Worm (Caenorhabditis elegans) whole organism, L4/young adult: Measurements from ENCODE around the gene Y49F6B.9.

Source experiments
- W03F9.2 ChIP-seq: fragments of 150-350 bp; optimal IDR thresholded peaks from 2 replicates; lab custom pipeline; 2014; ENCODE audit warnings: missing biosample characterization, missing genetic modification characterization
- dao-5 ChIP-seq: sonication (generic microtip); optimal IDR thresholded peaks from 2 replicates; lab custom pipeline; 2016; ENCODE audit warnings: missing genotype, missing genetic modification characterization, moderate library complexity, missing compliant biosample characterization

DNA sequence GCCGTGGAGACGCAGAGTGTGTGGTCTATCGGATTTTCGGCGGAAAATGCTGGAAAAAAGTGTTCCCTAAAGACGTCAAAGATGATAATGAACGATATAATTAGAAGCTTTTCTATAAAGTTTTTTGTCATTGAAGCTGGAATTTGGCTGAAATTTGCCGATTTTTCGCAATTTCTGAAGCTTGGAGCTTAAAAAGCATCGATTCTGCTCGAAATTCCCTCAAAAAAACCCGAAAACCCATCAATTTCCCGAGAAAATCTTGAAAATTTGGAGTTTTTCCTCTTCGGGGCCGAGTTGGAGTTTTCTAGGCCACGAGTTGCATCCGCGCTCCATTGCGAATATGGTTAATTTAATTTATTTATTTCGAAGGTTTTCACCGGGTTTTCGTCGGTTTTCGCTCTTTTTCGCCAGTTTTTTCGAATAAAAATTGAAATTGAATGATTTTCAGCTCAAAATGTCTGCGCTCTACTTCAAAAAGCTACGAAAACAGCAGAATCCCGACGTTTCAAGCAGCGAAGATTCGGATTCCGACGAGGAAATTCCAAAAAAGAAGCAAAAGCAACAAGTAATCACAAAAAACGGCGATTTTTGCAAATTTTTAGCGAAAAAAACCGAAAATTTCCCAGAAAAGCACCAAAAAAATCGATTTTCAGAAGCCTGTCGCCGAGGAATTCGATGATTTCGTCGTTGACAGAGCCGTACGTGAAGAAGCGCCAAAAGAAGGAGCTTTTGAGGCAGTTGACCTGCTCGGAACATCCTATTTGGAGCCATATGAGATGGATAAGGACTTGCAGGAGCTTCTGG lies 3.5 kb upstream of the Y49F6B.9 start, which contains the start of the genes col-71 and Y49F6B.2:
- TF ChIP-seq dao-5 (tag; lab: Kevin White, UChicago): no peak
- TF ChIP-seq W03F9.2 (tag; lab: Kevin White, UChicago): peak; percentile 74
